In the genomic region with DNA sequence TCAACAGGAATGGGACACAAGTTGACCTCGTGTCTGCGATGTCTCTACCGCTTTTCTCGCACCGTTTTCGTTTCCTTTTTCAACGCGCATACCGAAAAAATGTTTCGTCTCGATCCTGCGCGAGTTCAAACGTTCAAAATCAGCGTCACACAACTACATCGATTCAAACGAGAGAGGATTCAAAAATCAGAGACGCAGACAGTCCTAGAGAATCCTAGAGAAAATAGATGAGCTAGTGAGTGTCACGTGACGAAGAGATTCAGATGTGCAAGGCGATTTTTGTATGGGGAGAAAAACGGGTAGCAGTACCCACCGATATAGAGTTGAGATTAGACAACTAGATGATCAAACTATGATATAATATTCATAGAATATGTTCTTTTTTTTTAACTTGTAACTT, we compare ENCODE assay signal across 6 worm cellular contexts.
A peak's percentile ranks its signal among the peaks of the same experiment; 100 is the strongest.
TF ChIP-seq lines count a peak whose summit lies in the region.

No protein-coding gene starts in this region.

TF ChIP-seq in whole organism, L1 larva, 84 proteins besides CTCF, POLR2A, EP300 and RAD21 (continues in another document):
- TF ChIP-seq nhr-20 (tag; optimal IDR thresholded peaks at IDR 0.05; lab: Kevin White, UChicago) (peak; percentile 96), rnt-1 (tag; optimal IDR thresholded peaks at IDR 0.05; lab: Kevin White, UChicago) (peak; percentile 67), efl-3 (GFP tag; optimal IDR thresholded peaks at IDR 0.05; lab: Kevin White, UChicago) (peak; percentile 12), pax-3 (tag; optimal IDR thresholded peaks at IDR 0.05; lab: Kevin White, UChicago) (no peak), mab-9 (GFP tag; IDR thresholded peaks at IDR 0.05; lab: Robert Waterston, UW) (no peak), zag-1 (tag; optimal IDR thresholded peaks at IDR 0.05; lab: Kevin White, UChicago) (no peak), lin-14 (GFP tag; optimal IDR thresholded peaks at IDR 0.05; lab: Kevin White, UChicago) (peak; percentile 86), unc-30 (tag; optimal IDR thresholded peaks at IDR 0.05; lab: Kevin White, UChicago) (no peak), nhr-237 (tag; optimal IDR thresholded peaks at IDR 0.05; lab: Kevin White, UChicago) (no peak), ztf-4 (tag; optimal IDR thresholded peaks at IDR 0.05; lab: Kevin White, UChicago) (peak; percentile 25), mdl-1 (tag; optimal IDR thresholded peaks at IDR 0.05; lab: Kevin White, UChicago) (peak; percentile 8 to 70), unc-130 (tag; optimal IDR thresholded peaks at IDR 0.05; lab: Kevin White, UChicago) (no peak), ceh-8 (GFP tag; optimal IDR thresholded peaks at IDR 0.05; lab: Kevin White, UChicago) (no peak), elt-3 (tag; optimal IDR thresholded peaks at IDR 0.05; lab: Kevin White, UChicago) (peak in 2 of 6 experiments; percentile 2 to 68), aly-2 (tag; optimal IDR thresholded peaks at IDR 0.05; lab: Kevin White, UChicago) (no peak)

TF ChIP-seq in whole organism, L2 larva, 48 proteins besides CTCF, POLR2A, EP300 and RAD21 (continues in another document):
- TF ChIP-seq sma-9 (GFP tag; optimal IDR thresholded peaks at IDR 0.05; lab: Kevin White, UChicago) = peak; percentile 93
- TF ChIP-seq sma-9 (tag; optimal IDR thresholded peaks at IDR 0.05; lab: Kevin White, UChicago) = no peak
- no peak for TF ChIP-seq ztf-11 (tag; optimal IDR thresholded peaks at IDR 0.05; lab: Kevin White, UChicago)
- peak; percentile 81 for TF ChIP-seq nhr-6 (tag; optimal IDR thresholded peaks at IDR 0.05; lab: Kevin White, UChicago)
- peak; percentile 21 for TF ChIP-seq sem-4 (tag; optimal IDR thresholded peaks at IDR 0.05; lab: Kevin White, UChicago)
- TF ChIP-seq nhr-25 (tag; optimal IDR thresholded peaks at IDR 0.05; lab: Kevin White, UChicago) = peak; percentile 68
- no peak for TF ChIP-seq R02D3.7 (tag; optimal IDR thresholded peaks at IDR 0.05; lab: Kevin White, UChicago)
- peak; percentile 65 for TF ChIP-seq nhr-129 (tag; optimal IDR thresholded peaks at IDR 0.05; lab: Kevin White, UChicago)
- TF ChIP-seq aly-2 (tag; optimal IDR thresholded peaks at IDR 0.05; lab: Kevin White, UChicago) = no peak
- TF ChIP-seq snpc-4 (tag; optimal IDR thresholded peaks at IDR 0.05; lab: Kevin White, UChicago) = no peak
- TF ChIP-seq unc-55 (GFP tag; optimal IDR thresholded peaks at IDR 0.05; lab: Kevin White, UChicago) = no peak
- TF ChIP-seq nhr-237 (tag; optimal IDR thresholded peaks at IDR 0.05; lab: Kevin White, UChicago) = no peak
- TF ChIP-seq unc-39 (tag; optimal IDR thresholded peaks at IDR 0.05; lab: Kevin White, UChicago) = no peak
- no peak for TF ChIP-seq mbf-1 (tag; optimal IDR thresholded peaks at IDR 0.05; lab: Kevin White, UChicago)
- no peak for TF ChIP-seq dmd-4 (tag; optimal IDR thresholded peaks at IDR 0.05; lab: Kevin White, UChicago)

TF ChIP-seq in whole organism, L3 larva, 47 proteins besides CTCF, POLR2A, EP300 and RAD21:
- TF ChIP-seq unc-62 (GFP tag; optimal IDR thresholded peaks at IDR 0.05; lab: Kevin White, UChicago) = no peak
- TF ChIP-seq nhr-23 (tag; optimal IDR thresholded peaks at IDR 0.05; lab: Kevin White, UChicago) = peak; percentile 78
- peak; percentile 70 for TF ChIP-seq elt-1 (tag; optimal IDR thresholded peaks at IDR 0.05; lab: Kevin White, UChicago)
- TF ChIP-seq R02D3.7 (tag; optimal IDR thresholded peaks at IDR 0.05; lab: Kevin White, UChicago) = peak; percentile 19
- TF ChIP-seq ceh-28 (tag; optimal IDR thresholded peaks at IDR 0.05; lab: Kevin White, UChicago) = peak; percentile 37
- peak; percentile 80 for TF ChIP-seq nhr-43 (tag; optimal IDR thresholded peaks at IDR 0.05; lab: Kevin White, UChicago; ENCODE audit: poor library complexity, severe bottlenecking)
- peak; percentile 38 for TF ChIP-seq lsy-12 (tag; optimal IDR thresholded peaks at IDR 0.05; lab: Kevin White, UChicago)
- TF ChIP-seq hmg-11 (tag; optimal IDR thresholded peaks at IDR 0.05; lab: Kevin White, UChicago) = peak; percentile 22
- no peak for TF ChIP-seq fos-1 (tag; optimal IDR thresholded peaks at IDR 0.05; lab: Kevin White, UChicago)
- no peak for TF ChIP-seq nhr-237 (tag; optimal IDR thresholded peaks at IDR 0.05; lab: Kevin White, UChicago)
- peak; percentile 64 for TF ChIP-seq mdl-1 (tag; optimal IDR thresholded peaks at IDR 0.05; lab: Kevin White, UChicago)
- peak; percentile 39 for TF ChIP-seq ama-1 (optimal IDR thresholded peaks at IDR 0.05; lab: Kevin White, UChicago)
- TF ChIP-seq egl-27 (tag; optimal IDR thresholded peaks at IDR 0.05; lab: Kevin White, UChicago) = no peak
- peak; percentile 42 for TF ChIP-seq nhr-25 (tag; optimal IDR thresholded peaks at IDR 0.05; lab: Kevin White, UChicago)
TF ChIP-seq in whole organism, L3 larva: peak in this region for 10.

TF ChIP-seq in whole organism, L4 larva, 104 proteins besides CTCF, POLR2A, EP300 and RAD21 (continues in another document):
- TF ChIP-seq zfp-3 (GFP tag; conservative IDR thresholded peaks at IDR 0.05; lab: Robert Waterston, UW) = no peak
- no peak for TF ChIP-seq Y105C5A.15 (GFP tag; IDR thresholded peaks at IDR 0.05; lab: Robert Waterston, UW)
- peak; percentile 24 to 80 for TF ChIP-seq mdl-1 (tag; optimal IDR thresholded peaks at IDR 0.05; lab: Kevin White, UChicago)
- no peak for TF ChIP-seq pha-4 (GFP tag; IDR thresholded peaks at IDR 0.05; lab: Robert Waterston, UW)
- TF ChIP-seq pha-4 (tag; optimal IDR thresholded peaks at IDR 0.05; lab: Kevin White, UChicago) = no peak
- no peak for TF ChIP-seq tra-1 (GFP tag; IDR thresholded peaks at IDR 0.05; lab: Robert Waterston, UW)
- TF ChIP-seq hmg-1.1 (GFP tag; IDR thresholded peaks at IDR 0.05; lab: Robert Waterston, UW) = peak; percentile 43; the same call in 1 of the 2 replicates
- TF ChIP-seq mxl-3 (GFP tag; optimal IDR thresholded peaks at IDR 0.05; lab: Kevin White, UChicago) = peak; percentile 67
- TF ChIP-seq skn-1 (tag; optimal IDR thresholded peaks at IDR 0.05; lab: Kevin White, UChicago) = no peak
- peak; percentile 37 for TF ChIP-seq dve-1 (tag; optimal IDR thresholded peaks at IDR 0.05; lab: Kevin White, UChicago; ENCODE audit: insufficient read depth)
- no peak for TF ChIP-seq vab-7 (GFP tag; IDR thresholded peaks at IDR 0.05; lab: Robert Waterston, UW)
- TF ChIP-seq saeg-2 (GFP tag; IDR thresholded peaks at IDR 0.05; lab: Robert Waterston, UW) = 0 out of 2 replicates have a peak, but pooled peaks have one; percentile 42
- TF ChIP-seq pqm-1 (tag; optimal IDR thresholded peaks at IDR 0.05; lab: Kevin White, UChicago) = no peak
- TF ChIP-seq snpc-1.2 (GFP tag; IDR thresholded peaks at IDR 0.05; lab: Robert Waterston, UW) = no peak
- TF ChIP-seq nhr-111 (GFP tag; optimal IDR thresholded peaks at IDR 0.05; lab: Kevin White, UChicago) = no peak
- TF ChIP-seq F37D6.2 (tag; optimal IDR thresholded peaks at IDR 0.05; lab: Kevin White, UChicago) = no peak

TF ChIP-seq in whole organism, late embryonic, 69 proteins besides CTCF, POLR2A, EP300 and RAD21:
- TF ChIP-seq hlh-30 (tag; optimal IDR thresholded peaks at IDR 0.05; lab: Kevin White, UChicago; ENCODE audit: insufficient read depth) (peak; percentile 72), nhr-11 (tag; optimal IDR thresholded peaks at IDR 0.05; lab: Kevin White, UChicago) (no peak)
TF ChIP-seq in whole organism, late embryonic: peak in this region for 1.

TF ChIP-seq in whole organism, young adult, 124 proteins besides CTCF, POLR2A, EP300 and RAD21 (continues in another document):
- TF ChIP-seq aptf-2 (GFP tag; conservative IDR thresholded peaks at IDR 0.05; lab: Robert Waterston, UW) (no peak), Y53G8AR.9 (GFP tag; conservative IDR thresholded peaks at IDR 0.05; lab: Robert Waterston, UW) (no peak), unc-130 (GFP tag; optimal IDR thresholded peaks at IDR 0.05; lab: Kevin White, UChicago) (no peak), nhr-90 (tag; optimal IDR thresholded peaks at IDR 0.05; lab: Kevin White, UChicago) (no peak), lin-26 (GFP tag; IDR thresholded peaks at IDR 0.05; lab: Robert Waterston, UW) (peak; percentile 62; the same call in 1 of the 2 replicates), F55B11.4 (tag; optimal IDR thresholded peaks at IDR 0.05; lab: Kevin White, UChicago; ENCODE audit: borderline replicate concordance, insufficient read depth) (no peak), chd-7 (tag; optimal IDR thresholded peaks at IDR 0.05; lab: Kevin White, UChicago) (peak; percentile 55), cebp-1 (GFP tag; IDR thresholded peaks at IDR 0.05; lab: Robert Waterston, UW) (no peak), cebp-1 (tag; optimal IDR thresholded peaks at IDR 0.05; lab: Kevin White, UChicago) (peak; percentile 36), ztf-22 (GFP tag; optimal IDR thresholded peaks at IDR 0.05; lab: Kevin White, UChicago) (no peak), D2030.7 (GFP tag; IDR thresholded peaks at IDR 0.05; lab: Robert Waterston, UW) (no peak), ceh-27 (GFP tag; optimal IDR thresholded peaks at IDR 0.05; lab: Kevin White, UChicago) (peak; percentile 45), Y67H2A.10 (GFP tag; conservative IDR thresholded peaks at IDR 0.05; lab: Robert Waterston, UW) (no peak), attf-5 (GFP tag; optimal IDR thresholded peaks at IDR 0.05; lab: Kevin White, UChicago) (peak; percentile 13), nhr-179 (tag; optimal IDR thresholded peaks at IDR 0.05; lab: Kevin White, UChicago) (no peak), rpc-1 (optimal IDR thresholded peaks at IDR 0.05; lab: Kevin White, UChicago) (no peak), rpc-1 (tag; optimal IDR thresholded peaks at IDR 0.05; lab: Kevin White, UChicago) (no peak), hlh-12 (tag; optimal IDR thresholded peaks at IDR 0.05; lab: Kevin White, UChicago) (no peak), sptf-2 (GFP tag; optimal IDR thresholded peaks at IDR 0.05; lab: Kevin White, UChicago) (no peak), lin-54 (GFP tag; optimal IDR thresholded peaks at IDR 0.05; lab: Kevin White, UChicago) (no peak), attf-3 (GFP tag; conservative IDR thresholded peaks at IDR 0.05; lab: Robert Waterston, UW) (no peak), F37B4.10 (GFP tag; IDR thresholded peaks at IDR 0.05; lab: Robert Waterston, UW) (no peak), lin-40 (tag; optimal IDR thresholded peaks at IDR 0.05; lab: Kevin White, UChicago) (peak; percentile 37), K11D2.4 (GFP tag; IDR thresholded peaks at IDR 0.05; lab: Robert Waterston, UW) (0 out of 2 replicates have a peak, but pooled peaks have one; percentile 39), lsl-1 (GFP tag; optimal IDR thresholded peaks at IDR 0.05; lab: Kevin White, UChicago) (no peak), egl-18 (GFP tag; IDR thresholded peaks at IDR 0.05; lab: Robert Waterston, UW) (0 out of 2 replicates have a peak, but pooled peaks have one; percentile 4), F22D6.2 (tag; optimal IDR thresholded peaks at IDR 0.05; lab: Kevin White, UChicago) (no peak), ztf-26 (tag; optimal IDR thresholded peaks at IDR 0.05; lab: Kevin White, UChicago) (peak; percentile 12), B0336.3 (GFP tag; IDR thresholded peaks at IDR 0.05; lab: Robert Waterston, UW) (0 out of 2 replicates have a peak, but pooled peaks have one; percentile 32), pbrm-1 (GFP tag; IDR thresholded peaks at IDR 0.05; lab: Robert Waterston, UW) (no peak), mcd-1 (GFP tag; IDR thresholded peaks at IDR 0.05; lab: Robert Waterston, UW) (0 out of 2 replicates have a peak, but pooled peaks have one; percentile 17)
